Fruit fly (Drosophila melanogaster) whole organism, embryonic: ENCODE data around the gene Kyat.

ENCODE experiments used
- Antp ChIP-seq: fragments of 200-800 bp; sonication (Bioruptor generic); optimal IDR thresholded peaks from 3 replicates; lab custom pipeline; 2016; ENCODE audit warnings: missing biosample characterization, missing genetic modification characterization
- Atf6 ChIP-seq: fragments of 200-800 bp; sonication (Bioruptor generic); IDR thresholded peaks from 2 replicates; pipeline ENCODE4 v1.3.6; 2022; ENCODE audit warnings: missing biosample characterization, missing genetic modification characterization
- B-H1 ChIP-seq: fragments of 200-800 bp; sonication (Bioruptor generic); IDR thresholded peaks from 3 replicates; pipeline ENCODE4 v1.3.6; 2022; ENCODE audit warnings: missing biosample characterization, missing genetic modification characterization
- BtbVII ChIP-seq: fragments of 200-800 bp; sonication (Bioruptor generic); optimal IDR thresholded peaks from 3 replicates; lab custom pipeline; 2017; ENCODE audit warnings: missing biosample characterization, mild to moderate bottlenecking, missing genetic modification characterization
- CG10431 ChIP-seq: fragments of 200-800 bp; sonication (Bioruptor generic); optimal IDR thresholded peaks from 3 replicates; lab custom pipeline; 2018; ENCODE audit warnings: missing biosample characterization, mild to moderate bottlenecking, missing genetic modification characterization
- CG10543 ChIP-seq: fragments of 200-800 bp; sonication (Bioruptor generic); optimal IDR thresholded peaks from 3 replicates; lab custom pipeline; 2017; ENCODE audit warnings: missing biosample characterization, mild to moderate bottlenecking, missing genetic modification characterization, moderate library complexity
- CG10654 ChIP-seq: fragments of 200-800 bp; sonication (Bioruptor generic); optimal IDR thresholded peaks from 2 replicates; lab custom pipeline; 2016; ENCODE audit warnings: missing biosample characterization, missing genetic modification characterization
- CG10979 ChIP-seq: fragments of 200-800 bp; sonication (Bioruptor generic); optimal IDR thresholded peaks from 2 replicates; lab custom pipeline; 2018; ENCODE audit warnings: missing biosample characterization, mild to moderate bottlenecking, missing genetic modification characterization, moderate library complexity
- CG11247 ChIP-seq: fragments of 200-800 bp; sonication (Bioruptor generic); IDR thresholded peaks from 2 replicates; pipeline ENCODE4 v1.3.6; 2022; ENCODE audit warnings: missing biosample characterization, missing genetic modification characterization
- CG11504 ChIP-seq: fragments of 200-800 bp; sonication (Bioruptor generic); optimal IDR thresholded peaks from 3 replicates; lab custom pipeline; 2019; ENCODE audit warnings: missing biosample characterization, mild to moderate bottlenecking, missing genetic modification characterization, moderate library complexity
- CG12659 ChIP-seq: fragments of 200-800 bp; sonication (Bioruptor generic); optimal IDR thresholded peaks from 3 replicates; lab custom pipeline; 2017; ENCODE audit warnings: mild to moderate bottlenecking, missing biosample characterization, missing genetic modification reagents, missing genetic modification characterization
- CG15479 ChIP-seq: fragments of 200-800 bp; sonication (Bioruptor generic); optimal IDR thresholded peaks from 3 replicates; lab custom pipeline; 2019; ENCODE audit warnings: missing biosample characterization, mild to moderate bottlenecking, missing genetic modification characterization, moderate library complexity
- CG1602 ChIP-seq: fragments of 200-800 bp; sonication (Bioruptor generic); optimal IDR thresholded peaks from 3 replicates; lab custom pipeline; 2016; ENCODE audit warnings: missing biosample characterization, missing genetic modification characterization
- CG1603 ChIP-seq: fragments of 200-800 bp; sonication (Bioruptor generic); optimal IDR thresholded peaks from 2 replicates; lab custom pipeline; 2019; ENCODE audit warnings: missing biosample characterization, mild to moderate bottlenecking, missing genetic modification characterization, moderate library complexity
- CG17612 ChIP-seq: fragments of 200-800 bp; sonication (Bioruptor generic); IDR thresholded peaks from 2 replicates; pipeline ENCODE4 v1.3.6; 2022; ENCODE audit warnings: missing biosample characterization, missing genetic modification characterization
- CG1832 ChIP-seq: fragments of 200-800 bp; sonication (Bioruptor generic); optimal IDR thresholded peaks from 2 replicates; lab custom pipeline; 2017; ENCODE audit warnings: missing biosample characterization, mild to moderate bottlenecking, missing genetic modification characterization, inconsistent platforms
- CG8281 ChIP-seq: fragments of 200-800 bp; sonication (Bioruptor generic); optimal IDR thresholded peaks from 2 replicates; lab custom pipeline; 2018; ENCODE audit warnings: missing biosample characterization, mild to moderate bottlenecking, missing genetic modification characterization, moderate library complexity
- CG8290 ChIP-seq, 3 experiments: fragments of 200-800 bp; sonication (Bioruptor generic); optimal IDR thresholded peaks; 2 replicates each; lab custom pipeline; 2016 to 2019; ENCODE audit warnings: missing biosample characterization in 3 of 3, missing genetic modification characterization in 3 of 3, mild to moderate bottlenecking in 2 of 3, moderate library complexity in 1 of 3
- CG8388 ChIP-seq: fragments of 200-800 bp; sonication (Bioruptor generic); optimal IDR thresholded peaks from 2 replicates; lab custom pipeline; 2019; ENCODE audit warnings: missing biosample characterization, mild to moderate bottlenecking, missing genetic modification characterization, moderate library complexity
- Chrac-16 ChIP-seq: fragments of 200-800 bp; sonication (Bioruptor generic); optimal IDR thresholded peaks from 3 replicates; lab custom pipeline; 2016; ENCODE audit warnings: missing biosample characterization, missing genetic modification characterization
- Dek ChIP-seq: fragments of 200-800 bp; sonication (Bioruptor generic); optimal IDR thresholded peaks from 3 replicates; lab custom pipeline; 2019; ENCODE audit warnings: missing biosample characterization, mild to moderate bottlenecking, missing genetic modification characterization, moderate library complexity
- Dll ChIP-seq: fragments of 200-800 bp; sonication (Bioruptor generic); IDR thresholded peaks from 4 replicates; pipeline ENCODE4 v1.3.6; 2022; ENCODE audit warnings: missing biosample characterization, missing genetic modification characterization; ENCODE audit not compliant: partially characterized antibody
- Doc2 ChIP-seq: fragments of 200-800 bp; sonication (Bioruptor generic); IDR thresholded peaks from 2 replicates; pipeline ENCODE4 v1.3.6; 2022; ENCODE audit warnings: missing biosample characterization, missing genetic modification characterization
- Eip74EF ChIP-seq, 2 experiments: fragments of 200-800 bp in 1 of 2; fragments of >200 bp in 1 of 2; sonication (Bioruptor generic) in 1 of 2; optimal IDR thresholded peaks; 2 replicates each; lab custom pipeline; 2017 to 2019; ENCODE audit warnings: missing biosample characterization in 2 of 2, missing genetic modification characterization in 2 of 2, mild to moderate bottlenecking in 1 of 2, moderate library complexity in 1 of 2
- Hmr ChIP-seq: fragments of 200-800 bp; sonication (Bioruptor generic); optimal IDR thresholded peaks from 3 replicates; lab custom pipeline; 2017; ENCODE audit warnings: mild to moderate bottlenecking, missing biosample characterization, missing genetic modification reagents, missing genetic modification characterization
- Max ChIP-seq: fragments of 200-800 bp; sonication (Bioruptor generic); optimal IDR thresholded peaks from 2 replicates; lab custom pipeline; 2016; ENCODE audit warnings: missing biosample characterization, mild to moderate bottlenecking, missing genetic modification characterization
- Med ChIP-seq: fragments of 200-800 bp; sonication (Bioruptor generic); peaks from one replicate; lab custom pipeline; 2016; ENCODE audit warnings: missing biosample characterization, missing genetic modification characterization, mild to moderate bottlenecking, inconsistent platforms, moderate library complexity
- NC2α ChIP-seq: fragments of 200-800 bp; sonication (Bioruptor generic); optimal IDR thresholded peaks from 2 replicates; lab custom pipeline; 2016; ENCODE audit warnings: missing biosample characterization, missing genetic modification characterization
- NC2β ChIP-seq: fragments of 200-800 bp; sonication (Bioruptor generic); optimal IDR thresholded peaks from 2 replicates; lab custom pipeline; 2016; ENCODE audit warnings: missing biosample characterization, missing genetic modification characterization
- NK7.1 ChIP-seq: fragments of 200-800 bp; sonication (Bioruptor generic); optimal IDR thresholded peaks from 3 replicates; lab custom pipeline; 2016; ENCODE audit warnings: missing biosample characterization, missing genetic modification characterization
- Opbp ChIP-seq: fragments of 200-800 bp; sonication (Bioruptor generic); IDR thresholded peaks from 3 replicates; pipeline ENCODE4 v1.3.6; 2022; ENCODE audit warnings: missing biosample characterization, missing genetic modification characterization; ENCODE audit not compliant: partially characterized antibody
- Scr ChIP-seq: fragments of 200-800 bp; sonication (Bioruptor generic); IDR thresholded peaks from 2 replicates; pipeline ENCODE4 v1.3.6; 2022; ENCODE audit warnings: missing biosample characterization, missing genetic modification characterization; ENCODE audit not compliant: partially characterized antibody
- ash1 ChIP-seq: fragments of 200-800 bp; sonication (Bioruptor generic); optimal IDR thresholded peaks from 2 replicates; lab custom pipeline; 2018; ENCODE audit warnings: missing biosample characterization, mild to moderate bottlenecking, missing genetic modification characterization
- ato ChIP-seq: fragments of 200-800 bp; sonication (Bioruptor generic); IDR thresholded peaks from 2 replicates; pipeline ENCODE4 v1.3.6; 2022; ENCODE audit warnings: missing biosample characterization, missing genetic modification characterization; ENCODE audit not compliant: partially characterized antibody
- bbx ChIP-seq: fragments of 200-800 bp; sonication (Bioruptor generic); IDR thresholded peaks from 2 replicates; pipeline ENCODE4 v1.3.6; 2022; ENCODE audit warnings: missing biosample characterization, missing genetic modification characterization; ENCODE audit not compliant: partially characterized antibody
- cas ChIP-seq: fragments of 200-800 bp; sonication (Bioruptor generic); IDR thresholded peaks from 2 replicates; pipeline ENCODE4 v1.3.6; 2022; ENCODE audit warnings: missing biosample characterization, missing genetic modification characterization
- chn ChIP-seq: fragments of 200-800 bp; sonication (Bioruptor generic); optimal IDR thresholded peaks from 2 replicates; lab custom pipeline; 2016; ENCODE audit warnings: missing biosample characterization, missing genetic modification characterization
- crol ChIP-seq: fragments of 200-800 bp; sonication (Bioruptor generic); IDR thresholded peaks from 2 replicates; pipeline ENCODE4 v1.3.6; 2022; ENCODE audit warnings: missing biosample characterization, missing genetic modification characterization
- ems ChIP-seq: fragments of 200-800 bp; sonication (Bioruptor generic); optimal IDR thresholded peaks from 3 replicates; lab custom pipeline; 2016; ENCODE audit warnings: missing biosample characterization, missing genetic modification characterization
- gfzf ChIP-seq: fragments of 200-800 bp; sonication (Bioruptor generic); optimal IDR thresholded peaks from 2 replicates; lab custom pipeline; 2016; ENCODE audit warnings: missing biosample characterization, mild to moderate bottlenecking, missing genetic modification characterization, moderate library complexity
- gro ChIP-seq: fragments of 200-800 bp; sonication (Bioruptor generic); optimal IDR thresholded peaks from 2 replicates; lab custom pipeline; 2016; ENCODE audit warnings: missing biosample characterization, missing genetic modification characterization
- ham ChIP-seq: fragments of 200-800 bp; sonication (Bioruptor generic); IDR thresholded peaks from 2 replicates; pipeline ENCODE4 v1.3.6; 2022; ENCODE audit warnings: missing biosample characterization, missing genetic modification characterization
- nerfin-2 ChIP-seq: fragments of 200-800 bp; sonication (Bioruptor generic); IDR thresholded peaks from 2 replicates; pipeline ENCODE4 v1.3.6; 2022; ENCODE audit warnings: missing biosample characterization, missing genetic modification characterization; ENCODE audit not compliant: partially characterized antibody
- onecut ChIP-seq: fragments of 200-800 bp; sonication (Bioruptor generic); IDR thresholded peaks from 2 replicates; pipeline ENCODE4 v1.3.6; 2022; ENCODE audit warnings: missing biosample characterization, missing genetic modification characterization
- sisA ChIP-seq: fragments of 200-800 bp; sonication (Bioruptor generic); IDR thresholded peaks from 2 replicates; pipeline ENCODE4 v1.3.6; 2022; ENCODE audit warnings: missing biosample characterization, missing genetic modification characterization
- sob ChIP-seq: fragments of 200-800 bp; sonication (Bioruptor generic); IDR thresholded peaks from 2 replicates; pipeline ENCODE4 v1.3.6; 2022; ENCODE audit warnings: missing biosample characterization, missing genetic modification characterization
- sug ChIP-seq: fragments of 200-800 bp; optimal IDR thresholded peaks from 2 replicates; lab custom pipeline; 2019; ENCODE audit warnings: missing biosample characterization, mild to moderate bottlenecking, missing genetic modification characterization, moderate library complexity
- tna ChIP-seq: fragments of 200-800 bp; sonication (Bioruptor generic); IDR thresholded peaks from 2 replicates; pipeline ENCODE4 v1.3.6; 2022; ENCODE audit warnings: missing biosample characterization, missing genetic modification characterization; ENCODE audit not compliant: partially characterized antibody
- trem ChIP-seq: fragments of 200-800 bp; optimal IDR thresholded peaks from 3 replicates; lab custom pipeline; 2019; ENCODE audit warnings: missing biosample characterization, mild to moderate bottlenecking, missing genetic modification characterization, moderate library complexity
- trh ChIP-seq: fragments of 200-800 bp; sonication (Bioruptor generic); optimal IDR thresholded peaks from 2 replicates; lab custom pipeline; 2016; ENCODE audit warnings: missing biosample characterization, missing genetic modification characterization

Kyat gene

dm6 chr3R:11806753-11807152 is 15.5 kb downstream of the Kyat start (continued):
- no peak for TF ChIP-seq NC2β (GFP tag; lab: Kevin White, UChicago)
- no peak for TF ChIP-seq Opbp (GFP tag; lab: Robert Waterston, UW)
- TF ChIP-seq CG15479 (GFP tag; lab: Kevin White, UChicago): no peak
- TF ChIP-seq Chrac-16: peak; percentile 45
- TF ChIP-seq CG8290 (GFP tag; optimal IDR thresholded peaks at IDR 0.05; lab: Kevin White, UChicago): no peak
- no peak for TF ChIP-seq CG8290 (tag; optimal IDR thresholded peaks at IDR 0.05; lab: Kevin White, UChicago)
- TF ChIP-seq CG1832 (GFP tag; lab: Kevin White, UChicago): no peak
- TF ChIP-seq chn (GFP tag; lab: Kevin White, UChicago): peak; percentile 24
- TF ChIP-seq Scr: no peak
- no peak for TF ChIP-seq nerfin-2 (GFP tag; lab: Robert Waterston, UW)
- no peak for TF ChIP-seq gfzf (GFP tag; lab: Kevin White, UChicago)
- TF ChIP-seq Antp (GFP tag; lab: Kevin White, UChicago): peak; percentile 9
- TF ChIP-seq B-H1 (GFP tag; lab: Robert Waterston, UW): no peak
- no peak for TF ChIP-seq Max (GFP tag; lab: Kevin White, UChicago)
- TF ChIP-seq CG10431 (GFP tag; lab: Kevin White, UChicago): no peak
- TF ChIP-seq ems (GFP tag; lab: Kevin White, UChicago): peak; percentile 15
- no peak for TF ChIP-seq CG17612 (GFP tag; lab: Robert Waterston, UW)
- no peak for TF ChIP-seq onecut
- TF ChIP-seq trh (GFP tag; lab: Kevin White, UChicago): no peak
- TF ChIP-seq crol (GFP tag; lab: Robert Waterston, UW): no peak
- no peak for TF ChIP-seq NK7.1 (GFP tag; lab: Kevin White, UChicago)
- TF ChIP-seq sob (GFP tag; lab: Robert Waterston, UW): 0 out of 2 replicates have a peak, but pooled peaks have one; percentile 41
- TF ChIP-seq CG8281 (tag; lab: Kevin White, UChicago): no peak
- no peak for TF ChIP-seq cas (GFP tag; lab: Robert Waterston, UW)
- TF ChIP-seq Hmr (GFP tag; lab: Kevin White, UChicago): peak; percentile 28
- TF ChIP-seq CG10654: no peak
- TF ChIP-seq Med (GFP tag; lab: Kevin White, UChicago): peak; percentile 89
- TF ChIP-seq CG11504 (tag; lab: Kevin White, UChicago): peak; percentile 53
- no peak for TF ChIP-seq ash1
- TF ChIP-seq CG11247: no peak
- no peak for TF ChIP-seq sug (tag; lab: Kevin White, UChicago)
- no peak for TF ChIP-seq trem (tag; lab: Kevin White, UChicago)
- TF ChIP-seq CG12659: no peak
- TF ChIP-seq sisA (GFP tag; lab: Robert Waterston, UW): no peak
- TF ChIP-seq ato: no peak
- no peak for TF ChIP-seq CG8388 (GFP tag; lab: Kevin White, UChicago)
- TF ChIP-seq Dll: no peak
- no peak for TF ChIP-seq gro (GFP tag; lab: Kevin White, UChicago)
- no peak for TF ChIP-seq Atf6 (GFP tag; lab: Robert Waterston, UW)
- no peak for TF ChIP-seq CG1602 (GFP tag; lab: Kevin White, UChicago)
- TF ChIP-seq Eip74EF (GFP tag; optimal IDR thresholded peaks at IDR 0.05; lab: Kevin White, UChicago): no peak
- TF ChIP-seq NC2α (GFP tag; lab: Kevin White, UChicago): no peak
- no peak for TF ChIP-seq Doc2 (GFP tag; lab: Robert Waterston, UW)
- no peak for TF ChIP-seq bbx (GFP tag; lab: Robert Waterston, UW)
- no peak for TF ChIP-seq ham (GFP tag; lab: Robert Waterston, UW)
- TF ChIP-seq CG10979 (tag; lab: Kevin White, UChicago): peak; percentile 25
- no peak for TF ChIP-seq tna (GFP tag; lab: Robert Waterston, UW)
- TF ChIP-seq CG10543 (GFP tag; lab: Kevin White, UChicago): no peak
- TF ChIP-seq BtbVII: no peak
- no peak for TF ChIP-seq Dek (tag; lab: Kevin White, UChicago)
- TF ChIP-seq CG1603 (tag; lab: Kevin White, UChicago): peak; percentile 61
